Worm (Caenorhabditis elegans): ENCODE data around the gene col-19.

- TF ChIP-seq pes-1 (GFP tag; IDR thresholded peaks at IDR 0.05): no peak
- TF ChIP-seq sea-1 (GFP tag; conservative IDR thresholded peaks at IDR 0.05): no peak
- TF ChIP-seq hmbx-1 (tag; optimal IDR thresholded peaks at IDR 0.05): no peak
- no peak for TF ChIP-seq tbx-37 (GFP tag; conservative IDR thresholded peaks at IDR 0.05)
- TF ChIP-seq F13C5.2 (tag; optimal IDR thresholded peaks at IDR 0.05): no peak
- TF ChIP-seq ama-1 (optimal IDR thresholded peaks at IDR 0.05): no peak
- no peak for TF ChIP-seq B0310.2 (tag; optimal IDR thresholded peaks at IDR 0.05)
- TF ChIP-seq aly-1 (tag; optimal IDR thresholded peaks at IDR 0.05): no peak
- TF ChIP-seq ceh-13 (GFP tag; optimal IDR thresholded peaks at IDR 0.05): no peak
- no peak for TF ChIP-seq flt-1 (GFP tag; IDR thresholded peaks at IDR 0.05)
- TF ChIP-seq scrt-1 (GFP tag; IDR thresholded peaks at IDR 0.05): no peak
- TF ChIP-seq tra-4 (tag; optimal IDR thresholded peaks at IDR 0.05): no peak
- TF ChIP-seq tbx-11 (GFP tag; IDR thresholded peaks at IDR 0.05): no peak
Observed at ce11 chrX:390469-390868, 31.0 kb upstream of the col-19 start, which contains the start of gene R04A9.9.
